Worm (Caenorhabditis elegans): ENCODE results near the gene F46B3.15.
A peak's percentile ranks its signal among the peaks of the same experiment; 100 is the strongest.

Gene F46B3.15

DNA sequence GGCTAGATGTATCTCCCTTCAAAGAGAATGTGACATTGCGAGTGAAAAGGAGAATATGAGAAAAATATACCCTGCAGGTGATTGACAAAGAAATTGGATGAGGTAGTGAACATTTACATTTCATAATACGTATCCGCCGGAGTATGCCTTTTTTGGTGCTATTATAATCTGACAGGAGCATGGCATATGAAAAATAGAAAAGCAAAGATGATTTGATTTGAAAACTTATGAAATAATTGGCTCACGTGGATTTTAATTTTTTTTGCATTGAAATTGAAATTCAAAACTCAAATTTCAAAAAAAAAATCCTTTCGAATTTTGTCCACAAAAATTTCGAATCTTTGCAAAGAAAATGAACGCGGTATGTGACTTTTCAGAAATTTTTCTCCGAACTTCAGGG is 30.5 kb downstream of the F46B3.15 start, which contains the start of gene ttr-11:
ttr-11 (plus strand) TSS at position 301 of the 400 bp plus-strand sequence.
- TF ChIP-seq efl-1 (optimal IDR thresholded peaks at IDR 0.05) = no peak
- no peak for TF ChIP-seq efl-1 (GFP tag; optimal IDR thresholded peaks at IDR 0.05 in 1 of 2)
- no peak for TF ChIP-seq nhr-12 (tag; optimal IDR thresholded peaks at IDR 0.05)
- no peak for TF ChIP-seq Y116A8C.19 (tag; optimal IDR thresholded peaks at IDR 0.05; ENCODE audit: borderline replicate concordance)
- no peak for TF ChIP-seq F16B12.6 (tag; optimal IDR thresholded peaks at IDR 0.05)
- TF ChIP-seq pag-3 (tag; optimal IDR thresholded peaks at IDR 0.05; ENCODE audit: borderline replicate concordance, insufficient read depth) = no peak
- no peak for TF ChIP-seq alr-1 (tag; optimal IDR thresholded peaks at IDR 0.05; ENCODE audit: borderline replicate concordance)
- no peak for TF ChIP-seq skn-1 (tag; optimal IDR thresholded peaks at IDR 0.05)
- TF ChIP-seq lsy-2 (tag; optimal IDR thresholded peaks at IDR 0.05) = no peak
- TF ChIP-seq hlh-17 (GFP tag; optimal IDR thresholded peaks at IDR 0.05; ENCODE audit: borderline replicate concordance) = no peak
- TF ChIP-seq sup-37 (GFP tag; optimal IDR thresholded peaks at IDR 0.05) = no peak
- TF ChIP-seq ces-1 (GFP tag; optimal IDR thresholded peaks at IDR 0.05) = no peak
- no peak for TF ChIP-seq mab-9 (GFP tag; IDR thresholded peaks at IDR 0.05)

ce11 chrV:20600704-20601103 is 32.8 kb downstream of the F46B3.15 start:
- TF ChIP-seq nhr-90 (tag; optimal IDR thresholded peaks at IDR 0.05; ENCODE audit: poor library complexity) (no peak), C04F5.9 (tag; optimal IDR thresholded peaks at IDR 0.05) (no peak), fkh-10 (GFP tag; optimal IDR thresholded peaks at IDR 0.05) (no peak), hpl-2 (GFP tag; optimal IDR thresholded peaks at IDR 0.05) (no peak), fos-1 (tag; optimal IDR thresholded peaks at IDR 0.05) (no peak), nhr-28 (tag; optimal IDR thresholded peaks at IDR 0.05) (no peak), nhr-84 (tag; optimal IDR thresholded peaks at IDR 0.05) (no peak), aha-1 (tag; optimal IDR thresholded peaks at IDR 0.05) (no peak), irx-1 (tag; optimal IDR thresholded peaks at IDR 0.05) (no peak), tbx-2 (tag; optimal IDR thresholded peaks at IDR 0.05) (no peak), nhr-237 (tag; optimal IDR thresholded peaks at IDR 0.05) (no peak), alr-1 (tag; optimal IDR thresholded peaks at IDR 0.05; ENCODE audit: borderline replicate concordance) (no peak), dpl-1 (GFP tag; optimal IDR thresholded peaks at IDR 0.05) (no peak), ceh-90 (tag; optimal IDR thresholded peaks at IDR 0.05) (no peak), hlh-4 (tag; optimal IDR thresholded peaks at IDR 0.05) (no peak)

- TF ChIP-seq blmp-1 (tag; optimal IDR thresholded peaks at IDR 0.05) (peak; percentile 50), C04F5.9 (tag; optimal IDR thresholded peaks at IDR 0.05) (no peak)
These were observed 33.7 kb downstream of the F46B3.15 start, which contains the start of gene col-163 for ce11 chrV:20599795-20600194. Gene col-163, plus strand, starts transcription at chrV:20600095.

DNA sequence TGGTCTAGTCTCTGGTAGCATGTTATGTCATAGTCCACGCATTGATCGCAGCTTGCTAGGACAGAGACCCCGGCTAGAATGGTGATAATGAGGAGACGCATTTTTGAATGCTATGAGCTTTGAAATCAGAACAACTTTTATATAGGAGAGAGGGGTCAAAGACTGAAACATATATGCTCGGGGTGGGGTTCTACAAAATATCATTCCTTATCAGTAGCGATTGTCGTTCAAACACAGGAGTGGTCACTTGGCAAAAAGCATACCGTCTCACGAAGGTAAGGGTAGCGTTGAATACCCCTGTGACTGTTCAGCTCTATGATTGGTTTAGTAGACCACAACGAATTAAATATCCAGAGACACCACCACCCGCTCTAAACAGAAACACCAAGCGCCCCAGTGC is 36.4 kb downstream of the F46B3.15 start, which contains the start of gene F46B3.1:
F46B3.1 (minus strand) TSS at position 101 of the 400 bp plus-strand sequence.
- TF ChIP-seq ceh-63 (GFP tag; optimal IDR thresholded peaks at IDR 0.05) (no peak), nhr-90 (tag; optimal IDR thresholded peaks at IDR 0.05; ENCODE audit: poor library complexity) (no peak), nhr-76 (tag; optimal IDR thresholded peaks at IDR 0.05) (no peak), nhr-47 (tag; optimal IDR thresholded peaks at IDR 0.05) (no peak), hlh-17 (GFP tag; optimal IDR thresholded peaks at IDR 0.05; ENCODE audit: borderline replicate concordance) (no peak), hlh-4 (tag; optimal IDR thresholded peaks at IDR 0.05) (no peak), ztf-4 (tag; optimal IDR thresholded peaks at IDR 0.05) (no peak), lir-3 (tag; optimal IDR thresholded peaks at IDR 0.05; ENCODE audit: poor library complexity) (no peak), egl-13 (tag; optimal IDR thresholded peaks at IDR 0.05) (no peak)

DNA sequence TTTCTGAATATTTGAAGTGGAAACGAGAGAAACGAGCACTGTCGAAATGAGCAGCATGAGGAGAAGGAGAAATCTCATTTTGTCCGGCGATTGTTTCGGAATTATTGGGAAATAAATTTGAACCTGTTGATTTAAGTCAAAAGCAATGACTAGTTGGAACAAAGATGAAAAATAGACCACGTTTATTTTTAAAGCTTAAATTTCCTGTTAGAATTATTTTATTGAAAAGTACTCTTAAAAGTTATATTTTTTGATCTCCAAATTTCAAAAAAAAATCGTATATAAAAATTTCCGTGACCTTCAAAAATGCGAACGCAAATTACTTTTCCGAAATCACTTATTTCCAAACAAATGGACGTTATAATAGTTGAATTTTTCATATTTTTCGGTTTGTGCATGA is 37.9 kb downstream of the F46B3.15 start, which contains the start of gene F26F2.11:
F26F2.11 (minus strand) TSS at position 101 of the 400 bp plus-strand sequence.
- no peak for TF ChIP-seq pax-3 (tag; optimal IDR thresholded peaks at IDR 0.05)
- TF ChIP-seq swsn-7 (tag; optimal IDR thresholded peaks at IDR 0.05) = no peak
- TF ChIP-seq nhr-71 (tag; optimal IDR thresholded peaks at IDR 0.05) = no peak
- TF ChIP-seq Y116A8C.19 (tag; optimal IDR thresholded peaks at IDR 0.05; ENCODE audit: borderline replicate concordance) = no peak
- no peak for TF ChIP-seq ama-1 (optimal IDR thresholded peaks at IDR 0.05)
- TF ChIP-seq ceh-82 (tag; optimal IDR thresholded peaks at IDR 0.05) = no peak
- no peak for TF ChIP-seq elt-3 (tag; optimal IDR thresholded peaks at IDR 0.05)
- TF ChIP-seq snpc-4 (tag; optimal IDR thresholded peaks at IDR 0.05) = no peak
- no peak for TF ChIP-seq fos-1 (tag; optimal IDR thresholded peaks at IDR 0.05)

Measured in whole organism, L1 larva.